Fruit fly (Drosophila melanogaster): ENCODE measurements around the gene CG44140.
"Not testable (repeated sequence)": the region's sequence is repeated elsewhere in the genome, so short reads cannot be mapped to it uniquely, and the experiment has no call there.

DNA sequence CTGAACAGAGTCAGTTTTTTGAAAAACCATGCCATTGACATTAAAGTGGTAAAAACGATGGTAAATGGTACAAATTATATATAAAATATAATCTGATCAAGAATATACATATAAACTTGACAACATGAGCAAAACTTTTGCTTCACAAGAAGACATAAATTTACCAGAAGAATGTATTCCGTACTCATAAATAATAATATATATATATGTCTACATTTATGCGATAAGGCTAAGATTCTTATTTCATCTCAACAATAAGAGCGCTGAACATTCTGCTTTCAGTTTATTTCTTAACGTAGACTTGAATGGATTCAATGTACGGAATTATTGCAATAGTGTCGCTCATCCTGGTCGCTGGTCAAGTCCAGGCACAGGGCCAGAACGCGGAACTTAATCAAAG is 1.5 kb upstream of the CG44140 start, which contains the start of gene CG31780:
- not testable (repeated sequence) for TF ChIP-seq h, psq, ttk, Sin3A, insv, Myc (optimal IDR thresholded peaks at IDR 0.05)

Measured in Kc167 (cell line).